Fruit fly (Drosophila melanogaster) whole organism, pupa: ENCODE results near the gene CG10165.

Experiments used
- CG10348 ChIP-seq: fragments of 200-800 bp; sonication (Bioruptor generic); IDR thresholded peaks from 2 replicates; pipeline ENCODE4 v1.3.6; 2022; ENCODE audit warnings: missing biosample characterization, missing genetic modification characterization
- CG12605 ChIP-seq: fragments of 200-800 bp; sonication (Bioruptor generic); IDR thresholded peaks from 2 replicates; pipeline ENCODE4 v1.3.6; 2022; ENCODE audit warnings: missing biosample characterization, missing genetic modification characterization
- CG13204 ChIP-seq: fragments of 200-800 bp; sonication (Bioruptor generic); optimal IDR thresholded peaks from 2 replicates; lab custom pipeline; 2018; ENCODE audit warnings: missing biosample characterization, mild to moderate bottlenecking, missing genetic modification characterization, moderate library complexity
- CG14655 ChIP-seq: fragments of 200-800 bp; sonication (Bioruptor generic); optimal IDR thresholded peaks from 3 replicates; lab custom pipeline; 2017; ENCODE audit warnings: mild to moderate bottlenecking, missing biosample characterization, missing genetic modification reagents, missing genetic modification characterization
- CG15710 ChIP-seq: fragments of 200-800 bp; sonication (Bioruptor generic); optimal IDR thresholded peaks from 2 replicates; lab custom pipeline; 2018; ENCODE audit warnings: missing biosample characterization, mild to moderate bottlenecking, missing genetic modification characterization, moderate library complexity
- CG17806 ChIP-seq: fragments of 200-800 bp; sonication (Bioruptor generic); optimal IDR thresholded peaks from 2 replicates; lab custom pipeline; 2018; ENCODE audit warnings: missing biosample characterization, mild to moderate bottlenecking, missing genetic modification characterization, moderate library complexity
- CG32121 ChIP-seq: fragments of 200-800 bp; sonication (Bioruptor generic); IDR thresholded peaks from 2 replicates; pipeline ENCODE4 v1.3.6; 2022; ENCODE audit warnings: missing biosample characterization, missing genetic modification characterization
- CG34367 ChIP-seq: fragments of 200-800 bp; sonication (Bioruptor generic); optimal IDR thresholded peaks from 2 replicates; lab custom pipeline; 2018; ENCODE audit warnings: missing biosample characterization, mild to moderate bottlenecking, missing genetic modification characterization
- CG4496 ChIP-seq: fragments of 200-800 bp; sonication (Bioruptor generic); IDR thresholded peaks from 3 replicates; pipeline ENCODE4 v1.3.6; 2022; ENCODE audit warnings: missing biosample characterization, missing genetic modification characterization
- CG8159 ChIP-seq: fragments of 200-800 bp; sonication (Bioruptor generic); optimal IDR thresholded peaks from 3 replicates; lab custom pipeline; 2018; ENCODE audit warnings: missing biosample characterization, mild to moderate bottlenecking, missing genetic modification characterization, moderate library complexity
- CG8301 ChIP-seq: fragments of 200-800 bp; sonication (Bioruptor generic); optimal IDR thresholded peaks from 2 replicates; lab custom pipeline; 2018; ENCODE audit warnings: missing biosample characterization, mild to moderate bottlenecking, missing genetic modification characterization
- CG9948 ChIP-seq: fragments of 200-800 bp; sonication (Bioruptor generic); optimal IDR thresholded peaks from 2 replicates; lab custom pipeline; 2018; ENCODE audit warnings: missing biosample characterization, mild to moderate bottlenecking, missing genetic modification characterization, moderate library complexity
- D1 ChIP-seq: fragments of 200-800 bp; sonication (Bioruptor generic); optimal IDR thresholded peaks from 2 replicates; lab custom pipeline; 2018; ENCODE audit warnings: missing biosample characterization, mild to moderate bottlenecking, missing genetic modification characterization, moderate library complexity
- EcR ChIP-seq: fragments of 200-800 bp; sonication (Bioruptor generic); optimal IDR thresholded peaks from 3 replicates; lab custom pipeline; 2019; ENCODE audit warnings: missing biosample characterization, missing genetic modification characterization, mild to moderate bottlenecking, moderate library complexity, missing genetic modification reagents
- Ets98B ChIP-seq: fragments of 200-800 bp; sonication (Bioruptor generic); IDR thresholded peaks from 2 replicates; pipeline ENCODE4 v1.3.6; 2022; ENCODE audit warnings: missing biosample characterization, missing genetic modification characterization
- Pif1A ChIP-seq: fragments of 200-800 bp; sonication (Bioruptor generic); optimal IDR thresholded peaks from 3 replicates; lab custom pipeline; 2016; ENCODE audit warnings: missing biosample characterization, missing genetic modification characterization
- Pif1B ChIP-seq: fragments of 200-800 bp; sonication (Bioruptor generic); optimal IDR thresholded peaks from 3 replicates; lab custom pipeline; 2016; ENCODE audit warnings: missing biosample characterization, missing genetic modification characterization
- Snoo ChIP-seq: fragments of 200-800 bp; sonication (Bioruptor generic); optimal IDR thresholded peaks from 3 replicates; lab custom pipeline; 2017; ENCODE audit warnings: missing biosample characterization, mild to moderate bottlenecking, missing genetic modification characterization, inconsistent platforms
- fd96Ca ChIP-seq: fragments of 200-800 bp; sonication (Bioruptor generic); IDR thresholded peaks from 3 replicates; pipeline ENCODE4 v1.3.6; 2022; ENCODE audit warnings: missing biosample characterization, missing genetic modification characterization
- gl ChIP-seq: fragments of 200-800 bp; sonication (Bioruptor generic); optimal IDR thresholded peaks from 2 replicates; lab custom pipeline; 2018; ENCODE audit warnings: missing biosample characterization, mild to moderate bottlenecking, missing genetic modification characterization
- rn ChIP-seq: fragments of 200-800 bp; sonication (Bioruptor generic); IDR thresholded peaks from 2 replicates; pipeline ENCODE4 v1.3.6; 2022; ENCODE audit warnings: missing biosample characterization, missing genetic modification characterization

The CG10165 gene

DNA sequence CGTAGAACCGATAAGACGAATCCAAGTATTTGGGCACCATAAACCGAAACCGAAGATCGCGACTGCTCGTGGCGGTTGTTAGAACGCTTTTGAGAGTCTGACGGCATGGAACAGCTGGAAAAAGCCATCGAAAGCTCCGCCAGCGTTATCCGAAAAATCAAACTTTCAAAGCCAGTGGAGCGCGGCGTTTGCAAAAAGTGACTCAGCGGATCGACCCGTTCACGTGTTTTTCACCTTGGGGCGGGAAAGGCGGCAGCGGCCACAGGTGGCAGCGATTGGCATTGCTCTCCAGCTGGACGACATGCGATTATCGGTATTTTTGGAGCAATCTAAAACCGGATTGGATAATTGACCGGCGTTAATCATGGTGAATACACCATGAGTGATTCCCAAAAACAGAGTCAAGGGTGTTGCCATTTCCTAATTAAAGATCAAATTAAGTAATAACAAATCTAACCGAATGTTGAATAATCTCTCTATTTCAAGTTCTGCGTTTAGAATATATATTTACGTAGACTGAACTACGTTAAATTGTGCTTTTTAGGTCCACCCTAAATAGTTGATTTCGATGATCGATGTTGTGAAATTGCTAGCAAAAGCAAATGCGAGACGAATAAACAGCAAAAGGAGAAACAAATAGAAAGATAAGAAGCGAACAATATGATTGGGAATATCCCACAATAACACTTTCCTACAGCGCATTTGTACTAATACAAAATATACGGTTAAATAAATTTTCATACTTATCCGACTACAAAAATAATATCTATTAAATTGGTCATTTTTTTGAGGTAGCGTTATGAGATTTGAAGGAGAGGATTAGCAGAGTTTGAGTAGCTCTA, 17.0 kb upstream of the CG10165 start, which contains the start of gene CG10337:
Gene CG10337 (minus strand): TSS at position 91 of the 842 bp plus-strand sequence.
- TF ChIP-seq CG17806 (tag; lab: Kevin White, UChicago) = no peak
- no peak for TF ChIP-seq gl (tag; lab: Kevin White, UChicago)
- TF ChIP-seq CG4496 (GFP tag; lab: Robert Waterston, UW) = no peak
- peak; percentile 34 for TF ChIP-seq Pif1B
- no peak for TF ChIP-seq CG8301 (tag; lab: Kevin White, UChicago)
- no peak for TF ChIP-seq fd96Ca (GFP tag; lab: Robert Waterston, UW)
- peak; percentile 83 for TF ChIP-seq CG8159 (tag; lab: Kevin White, UChicago)
- TF ChIP-seq Ets98B (GFP tag; lab: Robert Waterston, UW) = 0 out of 2 replicates have a peak, but pooled peaks have one; percentile 12
- TF ChIP-seq, all 21 proteins: peak for 3

DNA sequence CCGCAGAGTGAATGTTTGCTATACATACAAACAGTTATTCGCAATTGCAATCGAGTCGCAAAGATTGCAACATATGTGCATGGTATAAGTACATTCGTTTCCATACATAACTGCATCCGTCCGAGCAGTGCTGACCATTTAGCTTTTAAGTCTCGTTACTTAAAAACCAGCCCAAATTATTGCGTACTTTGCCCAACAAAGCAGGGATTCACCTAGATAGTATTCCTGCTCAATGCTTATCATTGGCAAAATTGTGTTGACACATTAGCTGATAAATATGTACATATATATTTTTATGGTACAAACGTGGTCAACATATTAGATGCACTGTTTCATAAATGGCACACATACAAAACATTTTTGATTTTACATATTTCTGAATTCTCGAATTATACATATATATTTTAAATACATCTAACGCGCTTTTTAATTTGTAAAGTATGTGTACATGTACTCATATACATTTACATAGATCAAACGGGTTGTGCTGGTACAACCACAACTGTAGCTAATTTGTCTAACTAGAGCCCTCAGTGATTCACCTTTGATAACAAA, 13.0 kb upstream of the CG10165 start:
- TF ChIP-seq CG13204 = no peak
- TF ChIP-seq CG12605 (GFP tag; lab: Robert Waterston, UW) = no peak
- no peak for TF ChIP-seq CG8301 (tag; lab: Kevin White, UChicago)
- TF ChIP-seq gl (tag; lab: Kevin White, UChicago) = no peak
- no peak for TF ChIP-seq Pif1B
- TF ChIP-seq Snoo (tag; lab: Kevin White, UChicago) = no peak
- TF ChIP-seq CG15710 (tag; lab: Kevin White, UChicago) = no peak
- TF ChIP-seq CG9948 = no peak
- no peak for TF ChIP-seq Ets98B (GFP tag; lab: Robert Waterston, UW)
- TF ChIP-seq EcR (GFP tag; lab: Kevin White, UChicago) = no peak
- no peak for TF ChIP-seq CG10348 (GFP tag; lab: Robert Waterston, UW)
- no peak for TF ChIP-seq CG32121 (GFP tag; lab: Robert Waterston, UW)
- TF ChIP-seq fd96Ca (GFP tag; lab: Robert Waterston, UW) = no peak
- TF ChIP-seq CG34367 (tag; lab: Kevin White, UChicago) = no peak
- TF ChIP-seq CG8159 (tag; lab: Kevin White, UChicago) = no peak
- TF ChIP-seq rn = no peak
- no peak for TF ChIP-seq CG14655
- TF ChIP-seq Pif1A (GFP tag; lab: Kevin White, UChicago) = no peak
- TF ChIP-seq, all 21 proteins: peak for 0

- TF ChIP-seq CG17806 (tag; lab: Kevin White, UChicago) (no peak), CG12605 (GFP tag; lab: Robert Waterston, UW) (peak; percentile 17; the same call in 1 of the 2 replicates), rn (no peak), CG10348 (GFP tag; lab: Robert Waterston, UW) (no peak), Ets98B (GFP tag; lab: Robert Waterston, UW) (0 out of 2 replicates have a peak, but pooled peaks have one; percentile 7), CG15710 (tag; lab: Kevin White, UChicago) (no peak), CG8301 (tag; lab: Kevin White, UChicago) (no peak)
These were observed 12.2 kb upstream of the CG10165 start for dm6 chr2L:19542268-19542773.

dm6 chr2L:19540307-19540706, 10.2 kb upstream of the CG10165 start, which contains the start of gene CG13081:
TSS of gene CG13081 (plus strand) at chr2L:19540607.
- no peak for TF ChIP-seq gl (tag; lab: Kevin White, UChicago)
- TF ChIP-seq CG32121 (GFP tag; lab: Robert Waterston, UW) = no peak

DNA sequence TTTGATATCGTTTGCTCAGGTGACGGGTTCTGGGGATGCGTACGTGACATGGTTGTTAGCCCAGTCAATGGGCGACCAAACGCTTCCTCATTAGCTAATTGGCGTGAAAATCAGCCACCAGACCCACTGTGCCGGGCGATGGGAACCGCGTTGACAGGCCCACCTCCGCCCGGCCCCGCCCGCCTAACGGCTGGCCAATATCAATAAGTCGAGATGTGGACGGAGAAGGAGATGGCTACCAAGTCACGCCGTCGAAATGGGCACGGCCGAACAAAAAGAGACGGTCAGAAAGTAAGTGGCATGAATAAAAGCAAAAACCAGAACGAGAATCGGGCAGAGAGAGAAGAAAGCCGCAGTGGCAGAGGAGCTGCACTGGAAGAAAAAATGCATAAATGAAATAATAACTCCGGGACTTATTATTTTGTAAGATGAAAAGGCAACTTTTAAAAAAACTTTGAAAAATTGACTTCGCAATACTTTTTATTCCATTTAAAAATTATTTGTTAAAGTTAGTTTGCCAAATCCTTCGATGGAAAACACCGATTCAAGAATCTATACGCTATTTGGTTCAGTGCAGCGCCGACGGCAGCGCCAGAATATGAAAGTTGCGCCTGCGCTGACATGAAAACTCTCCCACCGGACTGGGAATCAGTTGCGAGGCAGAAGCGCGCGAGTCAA, 7.8 kb upstream of the CG10165 start, which contains the start of gene CG13082:
Gene CG13082 (plus strand): TSS at position 647 of the 678 bp plus-strand sequence.
- TF ChIP-seq gl (tag; lab: Kevin White, UChicago) (no peak), Ets98B (GFP tag; lab: Robert Waterston, UW) (peak; percentile 83), CG17806 (tag; lab: Kevin White, UChicago) (peak; percentile 72), CG8159 (tag; lab: Kevin White, UChicago) (peak; percentile 83), CG34367 (tag; lab: Kevin White, UChicago) (peak; percentile 56), CG4496 (GFP tag; lab: Robert Waterston, UW) (peak; percentile 83), CG13204 (peak; percentile 44), D1 (tag; lab: Kevin White, UChicago) (no peak), CG8301 (tag; lab: Kevin White, UChicago) (peak; percentile 97), CG10348 (GFP tag; lab: Robert Waterston, UW) (no peak), CG14655 (peak; percentile 97), CG15710 (tag; lab: Kevin White, UChicago) (peak; percentile 79), CG12605 (GFP tag; lab: Robert Waterston, UW) (peak; percentile 75), Pif1B (peak; percentile 89), rn (no peak), Pif1A (GFP tag; lab: Kevin White, UChicago) (peak; percentile 85), CG32121 (GFP tag; lab: Robert Waterston, UW) (peak; percentile 49), fd96Ca (GFP tag; lab: Robert Waterston, UW) (peak; percentile 81), EcR (GFP tag; lab: Kevin White, UChicago) (peak; percentile 11), Snoo (tag; lab: Kevin White, UChicago) (peak; percentile 93), CG9948 (peak; percentile 75)
